Fruit fly (Drosophila melanogaster) whole organism, embryonic: Measurements from ENCODE around the gene Mrgn1.

Source experiments
- CG11093 ChIP-seq: fragments of 200-800 bp; sonication (Bioruptor generic); IDR thresholded peaks from 3 replicates; pipeline ENCODE4 v1.3.6; 2022; ENCODE audit warnings: missing biosample characterization, missing genetic modification characterization
- CG11398 ChIP-seq: fragments of 200-800 bp; sonication (Bioruptor generic); optimal IDR thresholded peaks from 2 replicates; lab custom pipeline; 2016; ENCODE audit warnings: missing biosample characterization, missing genetic modification characterization
- CG12104 ChIP-seq: fragments of 200-800 bp; sonication (Bioruptor generic); optimal IDR thresholded peaks from 3 replicates; lab custom pipeline; 2016; ENCODE audit warnings: missing biosample characterization, missing genetic modification characterization
- CG12236 ChIP-seq: fragments of 200-800 bp; sonication (Bioruptor generic); optimal IDR thresholded peaks from 2 replicates; lab custom pipeline; 2016; ENCODE audit warnings: missing biosample characterization, missing genetic modification characterization
- CG13123 ChIP-seq: fragments of 200-800 bp; sonication (Bioruptor generic); optimal IDR thresholded peaks from 2 replicates; lab custom pipeline; 2016; ENCODE audit warnings: missing biosample characterization, missing genetic modification characterization
- CG16813 ChIP-seq: fragments of 200-800 bp; sonication (Bioruptor generic); IDR thresholded peaks from 3 replicates; pipeline ENCODE4 v1.3.6; 2022; ENCODE audit warnings: missing biosample characterization, missing genetic modification characterization; ENCODE audit not compliant: partially characterized antibody
- CG17359 ChIP-seq: fragments of 200-800 bp; sonication (Bioruptor generic); optimal IDR thresholded peaks from 3 replicates; lab custom pipeline; 2018; ENCODE audit warnings: missing biosample characterization, mild to moderate bottlenecking, missing genetic modification characterization, moderate library complexity
- CG17568 ChIP-seq: fragments of 200-800 bp; sonication (Bioruptor generic); optimal IDR thresholded peaks from 2 replicates; lab custom pipeline; 2018; ENCODE audit warnings: missing biosample characterization, mild to moderate bottlenecking, missing genetic modification characterization, moderate library complexity
- CG18619 ChIP-seq: fragments of 200-800 bp; sonication (Bioruptor generic); optimal IDR thresholded peaks from 3 replicates; lab custom pipeline; 2017; ENCODE audit warnings: missing biosample characterization, mild to moderate bottlenecking, missing genetic modification characterization
- CG2116 ChIP-seq: fragments of 200-800 bp; sonication (Bioruptor generic); optimal IDR thresholded peaks from 3 replicates; lab custom pipeline; 2018; ENCODE audit warnings: missing biosample characterization, mild to moderate bottlenecking, missing genetic modification characterization
- CG2712 ChIP-seq: fragments of 200-800 bp; optimal IDR thresholded peaks from 3 replicates; lab custom pipeline; 2019; ENCODE audit warnings: missing biosample characterization, mild to moderate bottlenecking, missing genetic modification characterization, moderate library complexity
- CG2875 ChIP-seq: fragments of 200-800 bp; sonication (Bioruptor generic); optimal IDR thresholded peaks from 2 replicates; lab custom pipeline; 2017; ENCODE audit warnings: missing biosample characterization, mild to moderate bottlenecking, missing genetic modification characterization, missing genetic modification reagents
- CG31441 ChIP-seq: fragments of 200-800 bp; sonication (Bioruptor generic); IDR thresholded peaks from 2 replicates; pipeline ENCODE4 v1.3.6; 2022; ENCODE audit warnings: missing biosample characterization, missing genetic modification characterization
- CG34422 ChIP-seq: fragments of 200-800 bp; sonication (Bioruptor generic); IDR thresholded peaks from 3 replicates; pipeline ENCODE4 v1.3.6; 2022; ENCODE audit warnings: missing biosample characterization, missing genetic modification characterization
- CG3995 ChIP-seq: fragments of 200-800 bp; sonication (Bioruptor generic); optimal IDR thresholded peaks from 3 replicates; lab custom pipeline; 2016; ENCODE audit warnings: missing biosample characterization, missing genetic modification characterization
- CG4707 ChIP-seq: fragments of 200-800 bp; sonication (Bioruptor generic); optimal IDR thresholded peaks from 2 replicates; lab custom pipeline; 2018; ENCODE audit warnings: missing biosample characterization, mild to moderate bottlenecking, missing genetic modification characterization, moderate library complexity
- CG8388 ChIP-seq: fragments of 200-800 bp; sonication (Bioruptor generic); optimal IDR thresholded peaks from 2 replicates; lab custom pipeline; 2019; ENCODE audit warnings: missing biosample characterization, mild to moderate bottlenecking, missing genetic modification characterization, moderate library complexity
- CG9437 ChIP-seq: fragments of 200-800 bp; sonication (Bioruptor generic); optimal IDR thresholded peaks from 2 replicates; lab custom pipeline; 2018; ENCODE audit warnings: missing biosample characterization, mild to moderate bottlenecking, missing genetic modification characterization
- CrebB ChIP-seq: fragments of 200-800 bp; sonication (Bioruptor generic); optimal IDR thresholded peaks from 3 replicates; lab custom pipeline; 2018; ENCODE audit warnings: missing biosample characterization, mild to moderate bottlenecking, missing genetic modification characterization
- Dip3 ChIP-seq: fragments of 200-800 bp; sonication (Bioruptor generic); optimal IDR thresholded peaks from 3 replicates; lab custom pipeline; 2016; ENCODE audit warnings: missing biosample characterization, missing genetic modification characterization
- Dll ChIP-seq: fragments of 200-800 bp; sonication (Bioruptor generic); IDR thresholded peaks from 4 replicates; pipeline ENCODE4 v1.3.6; 2022; ENCODE audit warnings: missing biosample characterization, missing genetic modification characterization; ENCODE audit not compliant: partially characterized antibody
- Doc2 ChIP-seq: fragments of 200-800 bp; sonication (Bioruptor generic); IDR thresholded peaks from 2 replicates; pipeline ENCODE4 v1.3.6; 2022; ENCODE audit warnings: missing biosample characterization, missing genetic modification characterization
- Fer1 ChIP-seq: fragments of 200-800 bp; sonication (Bioruptor generic); optimal IDR thresholded peaks from 2 replicates; lab custom pipeline; 2017; ENCODE audit warnings: missing biosample characterization, mild to moderate bottlenecking, missing genetic modification characterization
- GATAe ChIP-seq: fragments of 200-800 bp; sonication (Bioruptor generic); conservative IDR thresholded peaks from 2 replicates; pipeline ENCODE4 v1.3.6; 2022; ENCODE audit warnings: missing biosample characterization, missing genetic modification characterization
- H2.0 ChIP-seq: fragments of 200-800 bp; sonication (Bioruptor generic); IDR thresholded peaks from 2 replicates; pipeline ENCODE4 v1.3.6; 2022; ENCODE audit warnings: missing biosample characterization, missing genetic modification characterization
- Hr78 ChIP-seq, 2 experiments: fragments of 200-800 bp in 1 of 2; fragments of >200 bp in 1 of 2; sonication (Bioruptor generic) in 1 of 2; optimal IDR thresholded peaks; 2 replicates each; lab custom pipeline; 2017 to 2019; ENCODE audit warnings: missing biosample characterization in 2 of 2, missing genetic modification characterization in 2 of 2, mild to moderate bottlenecking in 1 of 2, moderate library complexity in 1 of 2
- Mad ChIP-seq: fragments of 200-800 bp; sonication (Bioruptor generic); optimal IDR thresholded peaks from 2 replicates; lab custom pipeline; 2016; ENCODE audit warnings: missing biosample characterization, missing genetic modification characterization
- Med ChIP-seq: fragments of 200-800 bp; sonication (Bioruptor generic); peaks from one replicate; lab custom pipeline; 2016; ENCODE audit warnings: missing biosample characterization, missing genetic modification characterization, mild to moderate bottlenecking, inconsistent platforms, moderate library complexity
- Myb ChIP-seq: fragments of 200-800 bp; sonication (Bioruptor generic); optimal IDR thresholded peaks from 2 replicates; lab custom pipeline; 2016; ENCODE audit warnings: missing biosample characterization, missing genetic modification characterization
- NC2β ChIP-seq: fragments of 200-800 bp; sonication (Bioruptor generic); optimal IDR thresholded peaks from 2 replicates; lab custom pipeline; 2016; ENCODE audit warnings: missing biosample characterization, missing genetic modification characterization
- Oli ChIP-seq: fragments of 200-800 bp; sonication (Bioruptor generic); optimal IDR thresholded peaks from 2 replicates; lab custom pipeline; 2018; ENCODE audit warnings: missing biosample characterization, mild to moderate bottlenecking, missing genetic modification characterization, moderate library complexity
- Sry-δ ChIP-seq: fragments of 200-800 bp; sonication (Bioruptor generic); optimal IDR thresholded peaks from 2 replicates; lab custom pipeline; 2016; ENCODE audit warnings: missing biosample characterization, missing genetic modification characterization
- ac ChIP-seq: fragments of 200-800 bp; sonication (Bioruptor generic); optimal IDR thresholded peaks from 3 replicates; lab custom pipeline; 2017; ENCODE audit warnings: missing biosample characterization, mild to moderate bottlenecking, missing genetic modification characterization
- ara ChIP-seq: fragments of 200-800 bp; sonication (Bioruptor generic); IDR thresholded peaks from 2 replicates; pipeline ENCODE4 v1.3.6; 2022; ENCODE audit warnings: missing biosample characterization, missing genetic modification characterization
- az2 ChIP-seq: fragments of 200-800 bp; sonication (Bioruptor generic); optimal IDR thresholded peaks from 3 replicates; lab custom pipeline; 2016; ENCODE audit warnings: missing biosample characterization, missing genetic modification characterization
- dpn ChIP-seq, 2 experiments: fragments of 200-800 bp; sonication (Bioruptor generic); optimal IDR thresholded peaks; 3 replicates each; lab custom pipeline; 2016; ENCODE audit warnings: missing biosample characterization in 2 of 2, missing genetic modification characterization in 2 of 2
- exex ChIP-seq: fragments of 200-800 bp; sonication (Bioruptor generic); optimal IDR thresholded peaks from 4 replicates; lab custom pipeline; 2018; ENCODE audit warnings: missing biosample characterization, mild to moderate bottlenecking, missing genetic modification characterization, moderate library complexity
- fd3F ChIP-seq: fragments of 200-800 bp; sonication (Bioruptor generic); optimal IDR thresholded peaks from 2 replicates; lab custom pipeline; 2018; ENCODE audit warnings: missing biosample characterization, mild to moderate bottlenecking, missing genetic modification characterization, moderate library complexity
- hbn ChIP-seq: fragments of 200-800 bp; sonication (Bioruptor generic); IDR thresholded peaks from 2 replicates; pipeline ENCODE4 v1.3.6; 2022; ENCODE audit warnings: missing biosample characterization, missing genetic modification characterization; ENCODE audit not compliant: partially characterized antibody
- knrl ChIP-seq: fragments of 200-800 bp; sonication (Bioruptor generic); IDR thresholded peaks from 3 replicates; pipeline ENCODE4 v1.3.6; 2022; ENCODE audit warnings: missing biosample characterization, missing genetic modification characterization; ENCODE audit not compliant: partially characterized antibody
- nmo ChIP-seq: fragments of 200-800 bp; sonication (Bioruptor generic); optimal IDR thresholded peaks from 2 replicates; lab custom pipeline; 2018; ENCODE audit warnings: missing biosample characterization, mild to moderate bottlenecking, missing genetic modification characterization, moderate library complexity
- pfk ChIP-seq: fragments of 200-800 bp; sonication (Bioruptor generic); optimal IDR thresholded peaks from 2 replicates; lab custom pipeline; 2018; ENCODE audit warnings: missing biosample characterization, mild to moderate bottlenecking, missing genetic modification characterization, moderate library complexity
- pnt ChIP-seq: fragments of 200-800 bp; sonication (Bioruptor generic); optimal IDR thresholded peaks from 3 replicates; lab custom pipeline; 2016; ENCODE audit warnings: missing biosample characterization, missing genetic modification characterization
- prd ChIP-seq, 3 experiments: fragments of >200 bp in 2 of 3; fragments of 200-800 bp in 1 of 3; sonication (Bioruptor generic) in 1 of 3; optimal IDR thresholded peaks in 2 of 3; IDR thresholded peaks in 1 of 3; 2 replicates in 2 of 3; 3 replicates in 1 of 3; pipeline versions ENCODE4 v1.3.6 to Lab custom; 2017 to 2022; ENCODE audit warnings: missing biosample characterization in 1 of 3, missing genetic modification characterization in 1 of 3
- psq ChIP-seq: fragments of 200-800 bp; sonication (Bioruptor generic); optimal IDR thresholded peaks from 2 replicates; lab custom pipeline; 2017; ENCODE audit warnings: missing biosample characterization, missing genetic modification characterization
- stc ChIP-seq: fragments of 200-800 bp; sonication (Bioruptor generic); IDR thresholded peaks from 2 replicates; pipeline ENCODE4 v1.3.6; 2022; ENCODE audit warnings: missing biosample characterization, missing genetic modification characterization
- tll ChIP-seq, 2 experiments: fragments of 200-800 bp in 1 of 2; fragments of >200 bp in 1 of 2; sonication (Bioruptor generic) in 1 of 2; optimal IDR thresholded peaks; 2 replicates each; lab custom pipeline; 2017 to 2019; ENCODE audit warnings: missing biosample characterization in 2 of 2, missing genetic modification characterization in 2 of 2, mild to moderate bottlenecking in 1 of 2, moderate library complexity in 1 of 2
- tna ChIP-seq: fragments of 200-800 bp; sonication (Bioruptor generic); IDR thresholded peaks from 2 replicates; pipeline ENCODE4 v1.3.6; 2022; ENCODE audit warnings: missing biosample characterization, missing genetic modification characterization; ENCODE audit not compliant: partially characterized antibody
- unc-4 ChIP-seq: fragments of 200-800 bp; sonication (Bioruptor generic); IDR thresholded peaks from 2 replicates; pipeline ENCODE4 v1.3.6; 2022; ENCODE audit warnings: missing biosample characterization, missing genetic modification characterization; ENCODE audit not compliant: partially characterized antibody
- wor ChIP-seq: fragments of 200-800 bp; sonication (Bioruptor generic); IDR thresholded peaks from 2 replicates; pipeline ENCODE4 v1.3.6; 2022; ENCODE audit warnings: missing biosample characterization, missing genetic modification characterization
- z ChIP-seq: fragments of 200-800 bp; sonication (Bioruptor generic); IDR thresholded peaks from 3 replicates; pipeline ENCODE4 v1.3.6; 2022; ENCODE audit warnings: missing biosample characterization, missing genetic modification characterization

Mrgn1 gene

DNA sequence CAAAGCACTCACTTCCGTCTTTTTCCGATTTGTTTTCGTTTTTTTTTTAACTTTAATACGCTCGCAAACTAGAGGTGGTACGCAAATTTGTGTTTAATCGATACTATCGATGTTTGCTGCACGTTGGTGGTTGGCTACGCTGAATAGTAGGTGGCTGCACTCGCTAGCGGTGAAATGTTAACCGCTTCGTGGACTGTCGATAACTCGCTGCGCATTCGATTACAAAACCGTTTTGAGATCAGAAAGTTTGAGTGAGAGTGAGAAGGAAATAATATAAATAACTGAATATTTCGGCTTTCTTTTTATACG, 14.4 kb upstream of the Mrgn1 start, which contains the start of gene g (continued):
- TF ChIP-seq fd3F = no peak
- no peak for TF ChIP-seq CG17359 (tag; lab: Kevin White, UChicago)
- no peak for TF ChIP-seq exex (tag; lab: Kevin White, UChicago)
- TF ChIP-seq dpn (GFP tag; optimal IDR thresholded peaks at IDR 0.05; lab: Kevin White, UChicago) = peak in 1 of 2 experiments; percentile 28
- TF ChIP-seq nmo (GFP tag; lab: Kevin White, UChicago) = no peak
- TF ChIP-seq Med (GFP tag; lab: Kevin White, UChicago) = peak; percentile 90
- peak; percentile 89 for TF ChIP-seq CG16813 (GFP tag; lab: Robert Waterston, UW)
- peak; percentile 65 for TF ChIP-seq CG2116 (GFP tag; lab: Kevin White, UChicago)
- no peak for TF ChIP-seq CrebB
- TF ChIP-seq knrl (GFP tag; lab: Robert Waterston, UW) = peak; percentile 85
- no peak for TF ChIP-seq az2
- peak; percentile 81 for TF ChIP-seq hbn (GFP tag; lab: Robert Waterston, UW)
- TF ChIP-seq psq (GFP tag; lab: Kevin White, UChicago) = no peak
- TF ChIP-seq GATAe (GFP tag; lab: Robert Waterston, UW) = no peak
- peak; percentile 91 for TF ChIP-seq Myb (GFP tag; lab: Kevin White, UChicago)
- no peak for TF ChIP-seq Dip3 (GFP tag; lab: Kevin White, UChicago)
- TF ChIP-seq H2.0 (GFP tag; lab: Robert Waterston, UW) = no peak
- TF ChIP-seq Dll = peak; percentile 82
- no peak for TF ChIP-seq CG12104 (GFP tag; lab: Kevin White, UChicago)
- TF ChIP-seq Fer1 (GFP tag; lab: Kevin White, UChicago) = no peak
- TF ChIP-seq CG31441 (GFP tag; lab: Robert Waterston, UW) = no peak
- TF ChIP-seq Sry-δ (GFP tag; lab: Kevin White, UChicago) = peak; percentile 96
- TF ChIP-seq tll (GFP tag; optimal IDR thresholded peaks at IDR 0.05; lab: Kevin White, UChicago) = no peak
- no peak for TF ChIP-seq CG18619 (GFP tag; lab: Kevin White, UChicago)
- peak; percentile 1 for TF ChIP-seq CG3995
- no peak for TF ChIP-seq Hr78 (GFP tag; optimal IDR thresholded peaks at IDR 0.05; lab: Kevin White, UChicago)
- no peak for TF ChIP-seq ara (GFP tag; lab: Robert Waterston, UW)
- TF ChIP-seq CG9437 = no peak
- no peak for TF ChIP-seq CG4707
- no peak for TF ChIP-seq CG34422
- no peak for TF ChIP-seq CG12236 (GFP tag; lab: Kevin White, UChicago)
- TF ChIP-seq CG2712 = no peak
- TF ChIP-seq CG13123 (GFP tag; lab: Kevin White, UChicago) = no peak
- peak; percentile 84 for TF ChIP-seq unc-4 (GFP tag; lab: Robert Waterston, UW)
- TF ChIP-seq NC2β = no peak
- peak; percentile 1 for TF ChIP-seq Mad (GFP tag; lab: Kevin White, UChicago)
- no peak for TF ChIP-seq CG11398 (GFP tag; lab: Kevin White, UChicago)
- TF ChIP-seq CG17568 = no peak
- no peak for TF ChIP-seq prd (optimal IDR thresholded peaks at IDR 0.05; lab: Kevin White, UChicago)
- TF ChIP-seq prd (GFP tag; IDR thresholded peaks at IDR 0.05; lab: Robert Waterston, UW) = no peak
- TF ChIP-seq Doc2 = no peak
- TF ChIP-seq CG2875 (GFP tag; lab: Kevin White, UChicago) = no peak
- no peak for TF ChIP-seq wor (GFP tag; lab: Robert Waterston, UW)
- no peak for TF ChIP-seq CG11093 (GFP tag; lab: Robert Waterston, UW)
- no peak for TF ChIP-seq pnt (GFP tag; lab: Kevin White, UChicago)
- no peak for TF ChIP-seq ac
- TF ChIP-seq CG8388 (GFP tag; lab: Kevin White, UChicago) = no peak
- no peak for TF ChIP-seq Oli (tag; lab: Kevin White, UChicago)
- no peak for TF ChIP-seq stc (GFP tag; lab: Robert Waterston, UW)
- no peak for TF ChIP-seq pfk (GFP tag; lab: Kevin White, UChicago)
- TF ChIP-seq tna (GFP tag; lab: Robert Waterston, UW) = peak; percentile 80
- TF ChIP-seq z (GFP tag; lab: Robert Waterston, UW) = no peak
